Worm (Caenorhabditis elegans) whole organism, late embryonic: ENCODE results near the gene gcy-21.

Experiments
- C38D4.7 ChIP-seq: fragments of 200-800 bp; sonication (Bioruptor generic); optimal IDR thresholded peaks from 2 replicates; lab custom pipeline; 2018; ENCODE audit warnings: mild to moderate bottlenecking, missing genetic modification characterization, moderate library complexity, missing compliant biosample characterization
- K02D7.2 ChIP-seq: sonication (generic microtip); optimal IDR thresholded peaks from 2 replicates; lab custom pipeline; 2017; ENCODE audit warnings: mild to moderate bottlenecking, missing genetic modification characterization, missing compliant biosample characterization
- K09A11.1 ChIP-seq: sonication (generic microtip); optimal IDR thresholded peaks from 2 replicates; lab custom pipeline; 2017; ENCODE audit warnings: antibody characterized with exemption, mild to moderate bottlenecking, missing genetic modification characterization, missing compliant biosample characterization; ENCODE audit not compliant: insufficient read depth
- T23F11.4 ChIP-seq: fragments of 200-800 bp; sonication (Bioruptor generic); optimal IDR thresholded peaks from 2 replicates; lab custom pipeline; 2018; ENCODE audit warnings: mild to moderate bottlenecking, missing genetic modification characterization, missing compliant biosample characterization
- ama-1 ChIP-seq: fragments of 150-350 bp; optimal IDR thresholded peaks from 2 replicates; lab custom pipeline; 2014
- ceh-18 ChIP-seq: sonication (generic microtip); optimal IDR thresholded peaks from 2 replicates; lab custom pipeline; 2016; ENCODE audit warnings: missing genetic modification characterization, missing compliant biosample characterization
- ceh-19 ChIP-seq: fragments of 200-800 bp; sonication (Bioruptor generic); optimal IDR thresholded peaks from 2 replicates; lab custom pipeline; 2018; ENCODE audit warnings: mild to moderate bottlenecking, missing genetic modification characterization, missing compliant biosample characterization
- ceh-2 ChIP-seq: sonication (generic microtip); optimal IDR thresholded peaks from 2 replicates; lab custom pipeline; 2016; ENCODE audit warnings: missing genotype, missing genetic modification characterization, missing compliant biosample characterization
- ceh-22 ChIP-seq: sonication (generic microtip); optimal IDR thresholded peaks from 2 replicates; lab custom pipeline; 2017; ENCODE audit warnings: missing biosample characterization, missing genetic modification characterization
- ceh-30 ChIP-seq: fragments of 150-350 bp; optimal IDR thresholded peaks from 2 replicates; lab custom pipeline; 2014; ENCODE audit warnings: missing biosample characterization, missing genetic modification characterization
- ceh-45 ChIP-seq: fragments of 200-800 bp; sonication (Bioruptor generic); IDR thresholded peaks from 2 replicates; pipeline ENCODE4 v1.3.6; 2022; ENCODE audit warnings: missing genetic modification reagents, missing genetic modification characterization, missing compliant biosample characterization
- ceh-6 ChIP-seq: fragments of 200-800 bp; sonication (Bioruptor generic); optimal IDR thresholded peaks from 2 replicates; lab custom pipeline; 2018; ENCODE audit warnings: mild to moderate bottlenecking, missing genetic modification characterization, missing compliant biosample characterization
- dmd-4 ChIP-seq: sonication (generic microtip); optimal IDR thresholded peaks from 2 replicates; lab custom pipeline; 2016; ENCODE audit warnings: borderline replicate concordance, missing genetic modification characterization, missing compliant biosample characterization
- elt-2 ChIP-seq: sonication (generic microtip); optimal IDR thresholded peaks from 2 replicates; lab custom pipeline; 2016; ENCODE audit warnings: missing genetic modification reagents, missing genetic modification characterization, missing compliant biosample characterization
- elt-4 ChIP-seq: sonication (generic microtip); optimal IDR thresholded peaks from 2 replicates; lab custom pipeline; 2016; ENCODE audit warnings: missing genetic modification characterization, missing compliant biosample characterization
- fax-1 ChIP-seq: sonication (generic microtip); optimal IDR thresholded peaks from 2 replicates; lab custom pipeline; 2016; ENCODE audit warnings: missing genotype, missing genetic modification characterization, missing compliant biosample characterization
- gmeb-2 ChIP-seq: sonication (generic microtip); optimal IDR thresholded peaks from 2 replicates; lab custom pipeline; 2016; ENCODE audit warnings: missing genetic modification characterization, inconsistent platforms, missing compliant biosample characterization
- hlh-13 ChIP-seq: fragments of 200-800 bp; sonication (Bioruptor generic); optimal IDR thresholded peaks from 2 replicates; lab custom pipeline; 2018; ENCODE audit warnings: mild to moderate bottlenecking, missing genetic modification characterization, missing compliant biosample characterization
- hlh-8 ChIP-seq: sonication (generic microtip); optimal IDR thresholded peaks from 2 replicates; lab custom pipeline; 2016; ENCODE audit warnings: missing genotype, missing genetic modification characterization, missing compliant biosample characterization
- lim-6 ChIP-seq: sonication (generic microtip); optimal IDR thresholded peaks from 2 replicates; lab custom pipeline; 2016; ENCODE audit warnings: missing genetic modification characterization, missing compliant biosample characterization
- lin-11 ChIP-seq: fragments of 200-800 bp; sonication (Bioruptor generic); optimal IDR thresholded peaks from 2 replicates; lab custom pipeline; 2018; ENCODE audit warnings: mild to moderate bottlenecking, missing genetic modification characterization, missing compliant biosample characterization
- madf-2 ChIP-seq: sonication (generic microtip); optimal IDR thresholded peaks from 2 replicates; lab custom pipeline; 2017; ENCODE audit warnings: missing genetic modification characterization, missing compliant biosample characterization
- mec-3 ChIP-seq: sonication (generic microtip); optimal IDR thresholded peaks from 2 replicates; lab custom pipeline; 2016; ENCODE audit warnings: borderline replicate concordance, missing genetic modification characterization, missing compliant biosample characterization
- nfya-1 ChIP-seq: sonication (generic microtip); optimal IDR thresholded peaks from 2 replicates; lab custom pipeline; 2017; ENCODE audit warnings: missing genetic modification characterization, mild to moderate bottlenecking, missing compliant biosample characterization, antibody characterized with exemption, moderate library complexity
- nhr-232 ChIP-seq: sonication (generic microtip); optimal IDR thresholded peaks from 2 replicates; lab custom pipeline; 2016; ENCODE audit warnings: missing genetic modification characterization, missing compliant biosample characterization
- npax-4 ChIP-seq: sonication (generic microtip); optimal IDR thresholded peaks from 2 replicates; lab custom pipeline; 2016; ENCODE audit warnings: missing genetic modification characterization, missing compliant biosample characterization
- odd-2 ChIP-seq: sonication (generic microtip); optimal IDR thresholded peaks from 2 replicates; lab custom pipeline; 2017; ENCODE audit warnings: antibody characterized with exemption, mild to moderate bottlenecking, missing genetic modification characterization, missing compliant biosample characterization
- pag-3 ChIP-seq: sonication (generic microtip); optimal IDR thresholded peaks from 2 replicates; lab custom pipeline; 2016; ENCODE audit warnings: missing compliant biosample characterization, missing genetic modification characterization, borderline replicate concordance
- pha-2 ChIP-seq: sonication (generic microtip); optimal IDR thresholded peaks from 2 replicates; lab custom pipeline; 2017; ENCODE audit warnings: mild to moderate bottlenecking, missing genetic modification characterization, missing compliant biosample characterization
- pqm-1 ChIP-seq: sonication (generic microtip); optimal IDR thresholded peaks from 2 replicates; lab custom pipeline; 2016; ENCODE audit warnings: missing genetic modification characterization, missing compliant biosample characterization
- pros-1 ChIP-seq: fragments of 150-350 bp; optimal IDR thresholded peaks from 2 replicates; lab custom pipeline; 2014; ENCODE audit warnings: missing biosample characterization, missing genetic modification reagents, missing genetic modification characterization
- sox-4 ChIP-seq: sonication (generic microtip); optimal IDR thresholded peaks from 2 replicates; lab custom pipeline; 2017; ENCODE audit warnings: mild to moderate bottlenecking, missing genetic modification characterization, inconsistent platforms, missing compliant biosample characterization
- syd-9 ChIP-seq: sonication (generic microtip); optimal IDR thresholded peaks from 2 replicates; lab custom pipeline; 2016; ENCODE audit warnings: mild to moderate bottlenecking, missing genetic modification characterization, moderate library complexity, missing compliant biosample characterization
- ttx-3 ChIP-seq: sonication (generic microtip); optimal IDR thresholded peaks from 2 replicates; lab custom pipeline; 2016; ENCODE audit warnings: missing genetic modification reagents, missing genetic modification characterization, missing compliant biosample characterization
- unc-42 ChIP-seq: sonication (generic microtip); optimal IDR thresholded peaks from 2 replicates; lab custom pipeline; 2016; ENCODE audit warnings: missing genotype, missing genetic modification characterization, missing compliant biosample characterization
- unc-55 ChIP-seq: sonication (generic microtip); optimal IDR thresholded peaks from 2 replicates; lab custom pipeline; 2017; ENCODE audit warnings: missing biosample characterization, missing genetic modification reagents, missing genetic modification characterization
- zip-5 ChIP-seq: sonication (generic microtip); optimal IDR thresholded peaks from 2 replicates; lab custom pipeline; 2016; ENCODE audit warnings: missing genetic modification characterization, missing compliant biosample characterization

Gene gcy-21

DNA sequence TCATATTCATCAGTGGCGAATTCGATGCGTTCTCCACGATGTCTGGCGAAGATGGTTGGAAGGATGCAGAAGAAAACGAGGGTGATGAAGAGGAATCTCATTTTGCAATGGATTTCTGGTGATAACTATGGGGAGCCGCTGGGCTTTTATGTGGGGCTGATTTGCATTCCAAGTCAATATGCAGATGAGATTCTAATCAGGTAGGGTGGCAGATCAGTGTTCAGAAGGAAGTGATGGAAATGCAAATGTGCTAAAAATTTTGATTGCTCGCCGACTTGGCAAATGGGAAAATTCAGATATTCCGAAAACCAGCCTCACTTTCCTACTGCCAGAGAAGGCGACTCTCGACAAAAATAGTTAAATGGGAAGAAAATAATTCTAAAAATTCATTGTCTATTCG, 30.6 kb downstream of the gcy-21 start, which contains the start of gene nspf-3:
Gene nspf-3 (minus strand): TSS at position 101 of the 400 bp plus-strand sequence.
- TF ChIP-seq syd-9: no peak
- TF ChIP-seq ceh-2 (tag; lab: Kevin White, UChicago): no peak
- no peak for TF ChIP-seq lin-11 (tag; lab: Kevin White, UChicago)
- TF ChIP-seq lim-6 (tag; lab: Kevin White, UChicago): no peak
- no peak for TF ChIP-seq odd-2 (tag; lab: Kevin White, UChicago)
- TF ChIP-seq, all 69 proteins: peak for 0

DNA sequence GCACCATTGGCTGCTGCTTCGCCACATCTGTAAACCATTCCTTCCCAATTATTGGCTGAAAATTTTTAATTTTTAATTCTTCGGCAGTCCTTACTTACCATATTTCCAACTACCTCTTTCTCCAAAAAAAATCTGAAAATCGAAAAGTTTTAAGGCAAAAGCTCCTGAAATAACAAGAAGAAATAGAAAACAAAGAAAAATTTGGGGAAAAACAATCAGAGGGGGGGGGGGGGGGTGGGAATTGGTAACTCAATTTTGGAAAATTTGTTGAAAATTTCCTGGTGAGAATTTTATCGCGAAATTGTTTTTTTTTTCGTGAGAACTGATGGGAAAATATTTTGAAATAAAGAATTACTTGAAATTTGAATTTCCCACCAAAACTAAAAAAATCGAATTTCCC, 33.0 kb downstream of the gcy-21 start, which contains the start of gene set-11:
Gene set-11 (minus strand): TSS at position 101 of the 400 bp plus-strand sequence.
- TF ChIP-seq zip-5 (tag; lab: Kevin White, UChicago) (no peak), K09A11.1 (tag; lab: Kevin White, UChicago) (no peak), mec-3 (tag; lab: Kevin White, UChicago) (no peak), pqm-1 (tag; lab: Kevin White, UChicago) (no peak), lim-6 (tag; lab: Kevin White, UChicago) (no peak), K02D7.2 (tag; lab: Kevin White, UChicago) (no peak), ceh-19 (GFP tag; lab: Kevin White, UChicago) (no peak), elt-2 (tag; lab: Kevin White, UChicago) (no peak), pag-3 (tag; lab: Kevin White, UChicago) (no peak), ceh-6 (no peak), sox-4 (tag; lab: Kevin White, UChicago) (no peak), nfya-1 (no peak), dmd-4 (tag; lab: Kevin White, UChicago) (no peak), C38D4.7 (GFP tag; lab: Kevin White, UChicago) (no peak), ceh-18 (tag; lab: Kevin White, UChicago) (no peak), hlh-8 (tag; lab: Kevin White, UChicago) (no peak), T23F11.4 (GFP tag; lab: Kevin White, UChicago) (no peak), hlh-13 (GFP tag; lab: Kevin White, UChicago) (no peak), ceh-30 (tag; lab: Kevin White, UChicago) (no peak)
- TF ChIP-seq, all 69 proteins: peak for 0

DNA sequence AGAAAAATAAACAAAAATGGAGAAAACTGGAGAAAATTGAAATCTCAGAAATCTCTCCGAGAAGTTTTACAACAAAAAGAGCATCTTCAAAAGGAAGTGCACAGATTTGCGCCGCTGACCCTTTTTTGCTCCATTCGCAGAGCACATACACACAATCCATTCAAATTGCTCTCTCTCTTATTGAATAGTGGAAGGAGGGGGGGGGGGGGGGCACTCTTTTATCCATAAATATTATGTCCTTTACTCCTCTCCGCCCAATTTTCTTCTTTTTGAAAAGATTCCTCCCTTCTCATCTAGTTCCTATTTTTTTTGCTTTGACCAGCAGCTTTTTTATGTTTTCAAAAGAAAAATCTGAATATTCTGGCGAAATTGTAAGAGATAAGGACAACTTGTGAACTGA, 35.6 kb downstream of the gcy-21 start:
- TF ChIP-seq fax-1 (no peak), madf-2 (tag; lab: Kevin White, UChicago) (no peak), unc-55 (no peak), nhr-232 (no peak), pag-3 (tag; lab: Kevin White, UChicago) (no peak), unc-42 (peak; percentile 46), ttx-3 (tag; lab: Kevin White, UChicago) (no peak)

DNA sequence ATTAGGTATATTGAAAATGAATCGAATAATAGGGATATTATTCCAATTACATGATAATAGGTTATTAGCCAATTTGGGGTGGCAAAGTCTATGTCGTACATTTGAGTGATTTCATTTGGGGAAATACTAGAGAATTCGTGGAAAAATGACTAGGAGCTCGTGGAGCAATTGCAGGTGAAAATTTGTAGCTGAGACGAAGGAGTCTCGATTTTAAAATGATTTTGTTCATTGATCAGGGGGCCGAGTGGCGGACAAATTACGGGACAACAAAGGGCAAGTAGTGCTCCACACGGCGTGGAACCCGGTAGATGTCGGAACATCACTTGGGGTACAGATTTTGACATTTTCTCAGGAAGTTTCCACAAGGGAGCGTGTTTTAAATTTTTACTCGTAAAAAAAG, 38.9 kb downstream of the gcy-21 start, which contains the start of gene sri-62:
Gene sri-62 (minus strand): TSS at position 101 of the 400 bp plus-strand sequence.
- TF ChIP-seq pros-1 (tag; lab: Kevin White, UChicago) (no peak), nfya-1 (no peak), gmeb-2 (no peak), elt-4 (tag; lab: Kevin White, UChicago) (no peak), pha-2 (tag; lab: Kevin White, UChicago) (no peak)

DNA sequence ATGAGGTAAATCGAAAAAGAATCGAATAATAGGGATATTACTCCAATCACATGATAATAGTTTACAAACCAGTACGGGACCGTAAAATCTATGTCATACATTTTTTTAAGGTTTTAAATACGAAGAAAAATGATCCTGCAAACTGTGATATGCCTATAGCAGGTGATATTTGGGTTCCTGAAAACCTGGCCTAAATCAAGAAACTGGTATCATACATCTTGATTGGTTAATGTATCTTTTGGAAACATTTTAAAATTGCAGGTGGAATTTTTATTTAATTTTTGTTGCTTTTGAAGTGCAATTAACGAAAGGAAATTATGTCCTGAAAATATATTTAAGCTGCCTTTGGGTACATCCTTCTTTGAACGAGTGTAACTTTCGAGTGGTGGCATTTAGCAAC, 40.8 kb downstream of the gcy-21 start, which contains the start of gene sri-61:
Gene sri-61 (minus strand): TSS at position 101 of the 400 bp plus-strand sequence.
- TF ChIP-seq npax-4 (tag; lab: Kevin White, UChicago) (no peak), ceh-22 (tag; lab: Kevin White, UChicago) (no peak), C38D4.7 (GFP tag; lab: Kevin White, UChicago) (no peak), ceh-2 (tag; lab: Kevin White, UChicago) (no peak), ama-1 (lab: Kevin White, UChicago) (no peak), ceh-45 (GFP tag; lab: Robert Waterston, UW) (no peak)
